Worm (Caenorhabditis elegans): Measurements from ENCODE around the gene C34F6.11.

The C34F6.11 gene

ce11 chrX:11249392-11249791, 45.7 kb upstream of the C34F6.11 start:
- no peak for TF ChIP-seq unc-55 (GFP tag; optimal IDR thresholded peaks at IDR 0.05)
- no peak for TF ChIP-seq ceh-6 (GFP tag; optimal IDR thresholded peaks at IDR 0.05)
- TF ChIP-seq elt-4 (tag; optimal IDR thresholded peaks at IDR 0.05) = no peak
- TF ChIP-seq gmeb-2 (tag; optimal IDR thresholded peaks at IDR 0.05) = no peak
- TF ChIP-seq C38D4.7 (GFP tag; optimal IDR thresholded peaks at IDR 0.05) = no peak
- no peak for TF ChIP-seq ceh-34 (tag; optimal IDR thresholded peaks at IDR 0.05)
- no peak for TF ChIP-seq ahr-1 (tag; optimal IDR thresholded peaks at IDR 0.05)
- TF ChIP-seq pax-1 (tag; optimal IDR thresholded peaks at IDR 0.05) = no peak
- no peak for TF ChIP-seq elt-2 (tag; optimal IDR thresholded peaks at IDR 0.05)
- TF ChIP-seq nhr-11 (tag; optimal IDR thresholded peaks at IDR 0.05) = no peak
- TF ChIP-seq eyg-1 (tag; optimal IDR thresholded peaks at IDR 0.05) = no peak
- no peak for TF ChIP-seq syd-9 (tag; optimal IDR thresholded peaks at IDR 0.05)
- no peak for TF ChIP-seq odd-2 (tag; optimal IDR thresholded peaks at IDR 0.05)
- no peak for TF ChIP-seq sox-4 (tag; optimal IDR thresholded peaks at IDR 0.05)
- TF ChIP-seq pat-9 (tag; optimal IDR thresholded peaks at IDR 0.05) = no peak
- TF ChIP-seq unc-86 (tag; optimal IDR thresholded peaks at IDR 0.05) = no peak
- TF ChIP-seq ceh-14 (tag; optimal IDR thresholded peaks at IDR 0.05) = no peak
- no peak for TF ChIP-seq ama-1 (optimal IDR thresholded peaks at IDR 0.05)

- TF ChIP-seq T23F11.4 (GFP tag; optimal IDR thresholded peaks at IDR 0.05) (no peak), unc-86 (tag; optimal IDR thresholded peaks at IDR 0.05) (no peak), tbx-2 (tag; optimal IDR thresholded peaks at IDR 0.05) (peak; percentile 47), ceh-18 (tag; optimal IDR thresholded peaks at IDR 0.05) (peak; percentile 17), che-1 (tag; optimal IDR thresholded peaks at IDR 0.05) (no peak), sox-4 (tag; optimal IDR thresholded peaks at IDR 0.05) (no peak), madf-2 (tag; optimal IDR thresholded peaks at IDR 0.05) (no peak), pat-9 (tag; optimal IDR thresholded peaks at IDR 0.05) (no peak), ceh-22 (tag; optimal IDR thresholded peaks at IDR 0.05) (no peak), tbx-7 (tag; optimal IDR thresholded peaks at IDR 0.05) (no peak), fkh-6 (tag; optimal IDR thresholded peaks at IDR 0.05) (peak; percentile 28), pha-4 (tag; optimal IDR thresholded peaks at IDR 0.05) (no peak), ceh-6 (GFP tag; optimal IDR thresholded peaks at IDR 0.05) (no peak), lim-6 (tag; optimal IDR thresholded peaks at IDR 0.05) (no peak), mec-3 (tag; optimal IDR thresholded peaks at IDR 0.05; ENCODE audit: borderline replicate concordance) (no peak), ceh-19 (GFP tag; optimal IDR thresholded peaks at IDR 0.05) (no peak), npax-4 (tag; optimal IDR thresholded peaks at IDR 0.05) (no peak), ceh-14 (tag; optimal IDR thresholded peaks at IDR 0.05) (no peak), gmeb-2 (tag; optimal IDR thresholded peaks at IDR 0.05) (no peak), zip-5 (tag; optimal IDR thresholded peaks at IDR 0.05) (no peak), odd-2 (tag; optimal IDR thresholded peaks at IDR 0.05) (no peak), ztf-16 (tag; optimal IDR thresholded peaks at IDR 0.05) (no peak), lin-11 (tag; optimal IDR thresholded peaks at IDR 0.05) (no peak), ceh-31 (tag; optimal IDR thresholded peaks at IDR 0.05) (peak; percentile 40), ets-4 (tag; optimal IDR thresholded peaks at IDR 0.05) (no peak), pax-1 (tag; optimal IDR thresholded peaks at IDR 0.05) (no peak), nhr-11 (tag; optimal IDR thresholded peaks at IDR 0.05) (no peak), pqm-1 (tag; optimal IDR thresholded peaks at IDR 0.05) (no peak), dmd-4 (tag; optimal IDR thresholded peaks at IDR 0.05; ENCODE audit: borderline replicate concordance) (no peak), nhr-232 (tag; optimal IDR thresholded peaks at IDR 0.05) (no peak), Y22D7AL.16 (tag; optimal IDR thresholded peaks at IDR 0.05) (no peak), ama-1 (optimal IDR thresholded peaks at IDR 0.05) (no peak), unc-55 (GFP tag; optimal IDR thresholded peaks at IDR 0.05) (no peak), ceh-9 (tag; optimal IDR thresholded peaks at IDR 0.05) (no peak), hlh-6 (tag; optimal IDR thresholded peaks at IDR 0.05) (peak; percentile 75), nfya-1 (tag; optimal IDR thresholded peaks at IDR 0.05) (peak; percentile 40), rnt-1 (tag; optimal IDR thresholded peaks at IDR 0.05) (peak; percentile 37), pros-1 (tag; optimal IDR thresholded peaks at IDR 0.05) (no peak), ref-2 (tag; optimal IDR thresholded peaks at IDR 0.05) (peak; percentile 19), elt-4 (tag; optimal IDR thresholded peaks at IDR 0.05) (no peak), dve-1 (tag; optimal IDR thresholded peaks at IDR 0.05) (peak; percentile 27), sdc-2 (tag; optimal IDR thresholded peaks at IDR 0.05) (peak; percentile 58), ceh-45 (GFP tag; IDR thresholded peaks at IDR 0.05) (no peak), hlh-13 (GFP tag; optimal IDR thresholded peaks at IDR 0.05) (no peak), ahr-1 (tag; optimal IDR thresholded peaks at IDR 0.05) (no peak), pag-3 (tag; optimal IDR thresholded peaks at IDR 0.05; ENCODE audit: borderline replicate concordance) (no peak)
These were observed 44.4 kb upstream of the C34F6.11 start for ce11 chrX:11248083-11248482.

All from whole organism, late embryonic.